Worm (Caenorhabditis elegans) whole organism, mixed stage, embryonic: ENCODE data around the gene R04F11.5.

Source experiments
- M03D4.4 ChIP-seq: sonication (generic microtip); optimal IDR thresholded peaks from 2 replicates; lab custom pipeline; 2017; ENCODE audit warnings: mild to moderate bottlenecking, missing genetic modification characterization, missing compliant biosample characterization
- bed-3 ChIP-seq: fragments of 200-800 bp; sonication (Bioruptor generic); optimal IDR thresholded peaks from 3 replicates; lab custom pipeline; 2018; ENCODE audit warnings: mild to moderate bottlenecking, missing genetic modification characterization, moderate library complexity, missing compliant biosample characterization
- blmp-1 ChIP-seq: fragments of 150-350 bp; optimal IDR thresholded peaks from 2 replicates; lab custom pipeline; 2014; ENCODE audit warnings: missing biosample characterization, missing genetic modification characterization
- ceh-39 ChIP-seq: fragments of 150-350 bp; optimal IDR thresholded peaks from 2 replicates; lab custom pipeline; 2014; ENCODE audit warnings: missing biosample characterization, missing genetic modification characterization
- ceh-43 ChIP-seq: fragments of 200-800 bp; sonication (Bioruptor generic); optimal IDR thresholded peaks from 2 replicates; lab custom pipeline; 2018; ENCODE audit warnings: mild to moderate bottlenecking, missing genetic modification characterization, moderate library complexity, missing compliant biosample characterization
- ceh-83 ChIP-seq: fragments of 200-800 bp; sonication (Bioruptor generic); optimal IDR thresholded peaks from 2 replicates; lab custom pipeline; 2018; ENCODE audit warnings: mild to moderate bottlenecking, missing genetic modification characterization, missing compliant biosample characterization
- ces-1 ChIP-seq: fragments of 150-350 bp; optimal IDR thresholded peaks from 2 replicates; lab custom pipeline; 2014; ENCODE audit warnings: missing biosample characterization, missing genetic modification reagents, missing genetic modification characterization
- cnd-1 ChIP-seq: fragments of 200-800 bp; sonication (Bioruptor generic); optimal IDR thresholded peaks from 2 replicates; lab custom pipeline; 2018; ENCODE audit warnings: mild to moderate bottlenecking, missing genetic modification characterization, missing compliant biosample characterization
- drap-1 ChIP-seq: fragments of 200-800 bp; sonication (Bioruptor generic); optimal IDR thresholded peaks from 3 replicates; lab custom pipeline; 2018; ENCODE audit warnings: mild to moderate bottlenecking, missing genetic modification characterization, missing compliant biosample characterization
- elt-1 ChIP-seq: sonication (generic microtip); optimal IDR thresholded peaks from 2 replicates; lab custom pipeline; 2017; ENCODE audit warnings: missing genetic modification characterization, mild to moderate bottlenecking, missing compliant biosample characterization, antibody characterized with exemption, moderate library complexity, borderline replicate concordance; ENCODE audit not compliant: insufficient read depth
- elt-3 ChIP-seq: fragments of 150-350 bp; optimal IDR thresholded peaks from 2 replicates; lab custom pipeline; 2014; ENCODE audit warnings: missing biosample characterization, missing genetic modification characterization
- flh-1 ChIP-seq: fragments of 200-800 bp; sonication (Bioruptor generic); optimal IDR thresholded peaks from 2 replicates; lab custom pipeline; 2018; ENCODE audit warnings: mild to moderate bottlenecking, missing genetic modification characterization, moderate library complexity, missing compliant biosample characterization
- ham-2 ChIP-seq: fragments of 200-800 bp; sonication (Bioruptor generic); optimal IDR thresholded peaks from 2 replicates; lab custom pipeline; 2018; ENCODE audit warnings: mild to moderate bottlenecking, missing genetic modification characterization, missing compliant biosample characterization
- hlh-1 ChIP-seq: fragments of 150-350 bp; optimal IDR thresholded peaks from 2 replicates; lab custom pipeline; 2014; ENCODE audit warnings: missing biosample characterization, missing genetic modification reagents, missing genetic modification characterization
- lin-13 ChIP-seq: fragments of 150-350 bp; optimal IDR thresholded peaks from 2 replicates; lab custom pipeline; 2014; ENCODE audit warnings: missing biosample characterization, missing genetic modification characterization
- lsy-2 ChIP-seq: fragments of 150-350 bp; optimal IDR thresholded peaks from 2 replicates; lab custom pipeline; 2014; ENCODE audit warnings: missing biosample characterization, missing genetic modification characterization
- mab-5 ChIP-seq: fragments of 150-350 bp; optimal IDR thresholded peaks from 2 replicates; lab custom pipeline; 2014; ENCODE audit warnings: missing biosample characterization, missing genetic modification characterization
- mep-1 ChIP-seq: fragments of 150-350 bp; optimal IDR thresholded peaks from 2 replicates; lab custom pipeline; 2017; ENCODE audit warnings: missing biosample characterization, missing genetic modification reagents, missing genetic modification characterization, inconsistent platforms
- mls-2 ChIP-seq: sonication (generic microtip); optimal IDR thresholded peaks from 2 replicates; lab custom pipeline; 2016; ENCODE audit warnings: mild to moderate bottlenecking, missing genetic modification characterization, moderate library complexity, missing compliant biosample characterization
- nhr-12 ChIP-seq: fragments of 150-350 bp; optimal IDR thresholded peaks from 2 replicates; lab custom pipeline; 2014; ENCODE audit warnings: missing biosample characterization, missing genetic modification characterization
- nhr-2 ChIP-seq: fragments of 150-350 bp; optimal IDR thresholded peaks from 2 replicates; lab custom pipeline; 2014; ENCODE audit warnings: missing biosample characterization, missing genetic modification characterization
- nhr-237 ChIP-seq: fragments of 150-350 bp; optimal IDR thresholded peaks from 2 replicates; lab custom pipeline; 2014; ENCODE audit warnings: missing biosample characterization, missing genetic modification characterization
- nhr-28 ChIP-seq: fragments of 150-350 bp; optimal IDR thresholded peaks from 2 replicates; lab custom pipeline; 2014; ENCODE audit warnings: missing biosample characterization, missing genetic modification characterization
- nhr-76 ChIP-seq: sonication (generic microtip); optimal IDR thresholded peaks from 2 replicates; lab custom pipeline; 2017; ENCODE audit warnings: missing biosample characterization, missing genetic modification characterization
- pha-4 ChIP-seq: fragments of 150-350 bp; optimal IDR thresholded peaks from 2 replicates; lab custom pipeline; 2018; ENCODE audit warnings: missing biosample characterization, missing genetic modification reagents, missing genetic modification characterization
- sem-2 ChIP-seq: fragments of 200-800 bp; sonication (Bioruptor generic); optimal IDR thresholded peaks from 2 replicates; lab custom pipeline; 2018; ENCODE audit warnings: mild to moderate bottlenecking, missing genetic modification characterization, missing compliant biosample characterization
- snpc-4 ChIP-seq: fragments of 150-350 bp; optimal IDR thresholded peaks from 2 replicates; lab custom pipeline; 2014; ENCODE audit warnings: missing biosample characterization, missing genetic modification characterization
- sptf-1 ChIP-seq: sonication (generic microtip); optimal IDR thresholded peaks from 2 replicates; lab custom pipeline; 2017; ENCODE audit warnings: mild to moderate bottlenecking, missing genetic modification characterization, moderate library complexity, missing compliant biosample characterization
- tbx-8 ChIP-seq: fragments of 200-800 bp; sonication (Bioruptor generic); optimal IDR thresholded peaks from 2 replicates; lab custom pipeline; 2018; ENCODE audit warnings: mild to moderate bottlenecking, missing genetic modification characterization, moderate library complexity, missing compliant biosample characterization
- unc-120 ChIP-seq: sonication (generic microtip); optimal IDR thresholded peaks from 2 replicates; lab custom pipeline; 2017; ENCODE audit warnings: missing genetic modification characterization, missing compliant biosample characterization; ENCODE audit not compliant: poor library complexity, severe bottlenecking
- unc-39 ChIP-seq: fragments of 150-350 bp; optimal IDR thresholded peaks from 2 replicates; lab custom pipeline; 2014; ENCODE audit warnings: missing biosample characterization, missing genetic modification characterization
- unc-62 ChIP-seq: fragments of 150-350 bp; optimal IDR thresholded peaks from 2 replicates; lab custom pipeline; 2014; ENCODE audit warnings: missing biosample characterization, missing genetic modification reagents, missing genetic modification characterization
- zip-8 ChIP-seq: fragments of 150-350 bp; optimal IDR thresholded peaks from 2 replicates; lab custom pipeline; 2014; ENCODE audit warnings: missing biosample characterization, missing genetic modification characterization
- ztf-11 ChIP-seq: fragments of 150-350 bp; optimal IDR thresholded peaks from 2 replicates; lab custom pipeline; 2014; ENCODE audit warnings: missing biosample characterization, missing genetic modification characterization

Gene R04F11.5

ce11 chrV:12296794-12297193 lies 21.0 kb downstream of the R04F11.5 start:
- TF ChIP-seq elt-1 (tag; lab: Kevin White, UChicago) (peak; percentile 46), nhr-2 (tag; lab: Kevin White, UChicago) (no peak)

- TF ChIP-seq tbx-8 (GFP tag; lab: Kevin White, UChicago) (no peak), mab-5 (tag; lab: Kevin White, UChicago) (no peak), bed-3 (no peak), M03D4.4 (no peak), flh-1 (GFP tag; lab: Kevin White, UChicago) (no peak), lsy-2 (tag; lab: Kevin White, UChicago) (no peak), ceh-43 (no peak), ztf-11 (tag; lab: Kevin White, UChicago) (no peak), unc-62 (GFP tag; lab: Kevin White, UChicago) (no peak)
These were observed 21.7 kb downstream of the R04F11.5 start for ce11 chrV:12296122-12296521.

ce11 chrV:12295520-12295919 lies 22.3 kb downstream of the R04F11.5 start:
- TF ChIP-seq lsy-2 (tag; lab: Kevin White, UChicago) = no peak
- TF ChIP-seq unc-120 (tag; lab: Kevin White, UChicago) = no peak
- TF ChIP-seq cnd-1 (tag; lab: Kevin White, UChicago) = no peak
- TF ChIP-seq unc-62 (GFP tag; lab: Kevin White, UChicago) = no peak
- no peak for TF ChIP-seq mls-2 (tag; lab: Kevin White, UChicago)
- TF ChIP-seq sem-2 (GFP tag; lab: Kevin White, UChicago) = no peak
- no peak for TF ChIP-seq ceh-83 (GFP tag; lab: Kevin White, UChicago)
- TF ChIP-seq elt-1 (tag; lab: Kevin White, UChicago) = no peak
- TF ChIP-seq drap-1 (GFP tag; lab: Kevin White, UChicago) = no peak
- TF ChIP-seq elt-3 = no peak
- TF ChIP-seq ces-1 (GFP tag; lab: Kevin White, UChicago) = no peak
- TF ChIP-seq ceh-39 (tag; lab: Kevin White, UChicago) = no peak
- TF ChIP-seq zip-8 (tag; lab: Kevin White, UChicago) = no peak
- TF ChIP-seq mep-1 (tag; lab: Kevin White, UChicago) = no peak
- no peak for TF ChIP-seq nhr-28 (tag; lab: Kevin White, UChicago)

ce11 chrV:12295015-12295414 lies 22.8 kb downstream of the R04F11.5 start:
- no peak for TF ChIP-seq nhr-76 (tag; lab: Kevin White, UChicago)
- no peak for TF ChIP-seq snpc-4 (tag; lab: Kevin White, UChicago)
- TF ChIP-seq elt-1 (tag; lab: Kevin White, UChicago) = peak; percentile 49
- peak; percentile 30 for TF ChIP-seq ham-2 (GFP tag; lab: Kevin White, UChicago)
- peak; percentile 8 for TF ChIP-seq pha-4 (tag; lab: Kevin White, UChicago)

ce11 chrV:12294091-12294490 lies 23.7 kb downstream of the R04F11.5 start:
- no peak for TF ChIP-seq ces-1 (GFP tag; lab: Kevin White, UChicago)
- no peak for TF ChIP-seq mep-1 (tag; lab: Kevin White, UChicago)
- no peak for TF ChIP-seq ceh-39 (tag; lab: Kevin White, UChicago)
- TF ChIP-seq unc-62 (GFP tag; lab: Kevin White, UChicago) = no peak
- TF ChIP-seq pha-4 (tag; lab: Kevin White, UChicago) = no peak
- TF ChIP-seq bed-3 = no peak
- no peak for TF ChIP-seq ceh-83 (GFP tag; lab: Kevin White, UChicago)
- no peak for TF ChIP-seq ceh-43
- no peak for TF ChIP-seq nhr-76 (tag; lab: Kevin White, UChicago)
- TF ChIP-seq drap-1 (GFP tag; lab: Kevin White, UChicago) = no peak

ce11 chrV:12291587-12291986 lies 26.2 kb downstream of the R04F11.5 start, which contains the start of the genes srpa-68 and srh-16:
TSS of gene srpa-68 (minus strand) at chrV:12291658.
TSS of gene srh-16 (plus strand) at chrV:12291861.
- TF ChIP-seq nhr-76 (tag; lab: Kevin White, UChicago) = no peak
- TF ChIP-seq elt-3 = no peak
- TF ChIP-seq blmp-1 = no peak
- TF ChIP-seq nhr-2 (tag; lab: Kevin White, UChicago) = no peak
- no peak for TF ChIP-seq unc-39
- TF ChIP-seq sptf-1 (tag; lab: Kevin White, UChicago) = peak; percentile 88
- TF ChIP-seq mep-1 (tag; lab: Kevin White, UChicago) = peak; percentile 94
- TF ChIP-seq unc-62 (GFP tag; lab: Kevin White, UChicago) = peak; percentile 29
- TF ChIP-seq ceh-83 (GFP tag; lab: Kevin White, UChicago) = peak; percentile 60
- TF ChIP-seq pha-4 (tag; lab: Kevin White, UChicago) = peak; percentile 74
- no peak for TF ChIP-seq snpc-4 (tag; lab: Kevin White, UChicago)
- peak; percentile 64 for TF ChIP-seq ceh-43
- TF ChIP-seq nhr-237 (tag; lab: Kevin White, UChicago) = peak; percentile 64
- TF ChIP-seq ham-2 (GFP tag; lab: Kevin White, UChicago) = no peak
- peak; percentile 38 for TF ChIP-seq mls-2 (tag; lab: Kevin White, UChicago)
- TF ChIP-seq nhr-12 = no peak
- peak; percentile 73 for TF ChIP-seq cnd-1 (tag; lab: Kevin White, UChicago)
- peak; percentile 39 for TF ChIP-seq bed-3
- no peak for TF ChIP-seq mab-5 (tag; lab: Kevin White, UChicago)
- TF ChIP-seq sem-2 (GFP tag; lab: Kevin White, UChicago) = no peak
- peak; percentile 81 for TF ChIP-seq M03D4.4
- no peak for TF ChIP-seq nhr-28 (tag; lab: Kevin White, UChicago)
- TF ChIP-seq elt-1 (tag; lab: Kevin White, UChicago) = no peak
- TF ChIP-seq flh-1 (GFP tag; lab: Kevin White, UChicago) = no peak
- peak; percentile 82 for TF ChIP-seq lin-13 (tag; lab: Kevin White, UChicago)
- TF ChIP-seq zip-8 (tag; lab: Kevin White, UChicago) = no peak
- no peak for TF ChIP-seq tbx-8 (GFP tag; lab: Kevin White, UChicago)
- peak; percentile 38 for TF ChIP-seq hlh-1 (tag; lab: Kevin White, UChicago)
- peak; percentile 24 for TF ChIP-seq ces-1 (GFP tag; lab: Kevin White, UChicago)
- TF ChIP-seq lsy-2 (tag; lab: Kevin White, UChicago) = peak; percentile 87
- TF ChIP-seq ceh-39 (tag; lab: Kevin White, UChicago) = peak; percentile 73
